Worm (Caenorhabditis elegans): ENCODE measurements around the gene ZK856.18.

ce11 chrV:10225610-10226009 lies 39.8 kb upstream of the ZK856.18 start, which contains the start of gene daf-36:
- no peak for TF ChIP-seq nhr-28 (tag; optimal IDR thresholded peaks at IDR 0.05)
- TF ChIP-seq lsy-12 (tag; optimal IDR thresholded peaks at IDR 0.05) = no peak
- TF ChIP-seq unc-62 (GFP tag; optimal IDR thresholded peaks at IDR 0.05) = no peak
- no peak for TF ChIP-seq jun-1 (tag; optimal IDR thresholded peaks at IDR 0.05)
- no peak for TF ChIP-seq ztf-4 (tag; optimal IDR thresholded peaks at IDR 0.05)
- no peak for TF ChIP-seq nhr-11 (tag; optimal IDR thresholded peaks at IDR 0.05)
- TF ChIP-seq ceh-16 (tag; optimal IDR thresholded peaks at IDR 0.05) = no peak

Data from whole organism, L3 larva.